Worm (Caenorhabditis elegans): ENCODE data around the gene srw-12.

DNA sequence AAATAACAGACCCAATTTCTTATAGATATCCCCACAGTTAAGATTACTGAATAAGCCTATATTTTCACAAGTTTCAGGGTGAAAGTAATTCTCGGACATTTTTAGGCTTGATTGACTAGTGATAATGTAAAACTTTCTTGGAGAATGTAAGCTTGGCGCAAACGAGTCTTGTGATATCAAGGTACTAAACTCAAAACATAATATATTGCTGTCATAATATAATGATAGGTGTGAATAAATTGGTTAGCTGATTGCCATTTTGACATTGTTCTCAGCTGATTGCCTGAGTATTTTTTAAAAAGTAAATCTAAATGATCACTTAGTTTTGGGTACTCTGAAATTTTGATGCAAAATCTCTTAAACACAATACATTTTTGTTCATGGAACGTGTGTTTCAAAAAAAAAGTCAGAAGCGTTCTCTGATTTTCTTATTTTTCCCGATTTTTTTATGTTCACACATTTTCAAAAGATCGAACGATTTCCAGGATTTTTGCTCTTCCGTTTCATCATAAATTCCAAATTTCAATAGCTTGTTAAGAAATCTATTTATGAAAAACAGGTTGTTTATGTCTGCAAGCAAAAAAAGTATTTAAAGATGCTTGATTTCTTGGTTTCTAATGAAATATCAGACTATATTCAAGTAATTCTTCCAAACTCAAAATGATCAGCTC, 43.0 kb upstream of the srw-12 start, which contains the start of the genes srw-19 and srx-51:
- TF ChIP-seq him-1 (tag; optimal IDR thresholded peaks at IDR 0.05) (no peak), dao-5 (tag; optimal IDR thresholded peaks at IDR 0.05) (no peak)

Measured in whole organism, L4/young adult.